Worm (Caenorhabditis elegans): ENCODE results near the gene T04C12.8.

T04C12.8 gene

DNA sequence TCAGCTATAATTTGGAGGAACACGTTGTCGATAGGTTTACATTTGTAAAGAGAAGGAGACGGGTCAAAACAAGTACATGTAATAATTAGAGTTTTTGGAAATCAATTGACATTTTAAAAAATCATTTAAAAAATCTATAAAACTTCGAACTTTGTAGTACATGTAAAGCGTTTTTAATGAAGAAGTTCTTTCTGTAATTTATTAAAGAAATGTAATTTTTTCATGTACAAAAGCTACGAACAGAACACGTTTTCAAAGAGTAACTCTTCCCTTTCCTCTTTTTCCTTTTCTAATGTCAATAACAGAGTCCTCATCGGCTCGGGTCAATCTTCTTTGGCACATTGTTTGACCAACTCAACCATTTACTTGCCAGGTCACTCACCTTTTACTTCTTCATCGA lies 25.4 kb downstream of the T04C12.8 start, which contains the start of gene C45B11.6:
Gene C45B11.6 (plus strand): TSS at position 301 of the 400 bp plus-strand sequence.
- no peak for TF ChIP-seq nhr-47 (tag; optimal IDR thresholded peaks at IDR 0.05)
- TF ChIP-seq nhr-19 (GFP tag; conservative IDR thresholded peaks at IDR 0.05) = no peak
- TF ChIP-seq nhr-12 (tag; optimal IDR thresholded peaks at IDR 0.05) = no peak
- no peak for TF ChIP-seq nhr-85 (tag)
- TF ChIP-seq ceh-63 (GFP tag; optimal IDR thresholded peaks at IDR 0.05) = no peak
- no peak for TF ChIP-seq nhr-28 (tag; optimal IDR thresholded peaks at IDR 0.05)
- no peak for TF ChIP-seq ceh-82 (tag; optimal IDR thresholded peaks at IDR 0.05)

DNA sequence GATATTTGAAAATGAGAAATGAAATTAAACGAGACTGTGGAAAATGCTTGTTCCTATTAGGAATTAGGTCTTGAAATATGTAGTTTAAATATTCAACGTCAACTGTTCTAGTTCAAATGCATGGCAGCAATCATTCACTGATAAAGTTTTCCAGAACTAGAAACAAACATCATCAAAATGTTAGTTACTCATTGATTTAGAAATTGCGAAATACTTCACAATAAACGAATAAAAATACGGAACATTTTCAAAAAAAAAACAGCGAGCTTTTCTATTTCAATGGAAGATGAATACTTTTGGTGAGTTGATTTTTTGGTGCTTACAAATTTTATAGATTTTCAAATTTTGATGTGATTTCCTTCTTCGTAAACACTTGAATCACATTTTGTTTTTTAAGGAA lies 26.6 kb downstream of the T04C12.8 start, which contains the start of gene C45B11.2:
Gene C45B11.2 (plus strand): TSS at position 173 of the 400 bp plus-strand sequence.
- TF ChIP-seq jun-1 (tag; optimal IDR thresholded peaks at IDR 0.05) (no peak), nhr-71 (tag; optimal IDR thresholded peaks at IDR 0.05) (no peak), mep-1 (tag; optimal IDR thresholded peaks at IDR 0.05) (no peak), mdl-1 (tag; optimal IDR thresholded peaks at IDR 0.05) (no peak), egl-13 (tag; optimal IDR thresholded peaks at IDR 0.05) (no peak), ceh-63 (GFP tag; optimal IDR thresholded peaks at IDR 0.05) (no peak), zip-4 (GFP tag; optimal IDR thresholded peaks at IDR 0.05) (no peak), vab-15 (tag; optimal IDR thresholded peaks at IDR 0.05) (no peak), nhr-47 (tag; optimal IDR thresholded peaks at IDR 0.05) (no peak), aha-1 (tag; optimal IDR thresholded peaks at IDR 0.05) (no peak), lsy-2 (tag; optimal IDR thresholded peaks at IDR 0.05) (no peak), lin-13 (GFP tag; optimal IDR thresholded peaks at IDR 0.05) (no peak), lir-3 (tag; optimal IDR thresholded peaks at IDR 0.05; ENCODE audit: poor library complexity) (no peak), xbp-1 (tag; optimal IDR thresholded peaks at IDR 0.05) (no peak), nhr-237 (tag; optimal IDR thresholded peaks at IDR 0.05) (no peak)

DNA sequence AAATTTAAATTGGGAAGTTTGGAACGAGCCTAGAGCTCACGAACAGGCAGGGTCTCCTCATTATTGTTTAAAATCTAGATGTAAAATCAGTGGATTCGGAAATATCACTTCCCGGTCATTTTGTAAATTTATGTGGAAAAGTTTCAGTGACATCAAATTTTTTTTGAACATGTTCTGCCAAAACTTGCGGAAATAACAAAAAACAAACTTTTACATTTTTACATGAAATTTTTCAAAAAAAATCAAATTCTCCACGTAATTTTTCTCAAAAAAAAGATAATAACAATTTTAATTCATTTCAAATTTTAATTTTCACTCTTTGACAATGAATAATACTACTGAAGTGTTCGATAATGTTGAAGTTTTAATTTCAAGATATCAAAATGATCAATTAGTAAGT lies 27.7 kb downstream of the T04C12.8 start, which contains the start of gene C45B11.5:
Gene C45B11.5 (plus strand): TSS at position 301 of the 400 bp plus-strand sequence.
- TF ChIP-seq ceh-8 (GFP tag; optimal IDR thresholded peaks at IDR 0.05) = no peak
- no peak for TF ChIP-seq fkh-8 (tag; optimal IDR thresholded peaks at IDR 0.05)
- no peak for TF ChIP-seq nhr-20 (tag; optimal IDR thresholded peaks at IDR 0.05)
- no peak for TF ChIP-seq unc-30 (tag; optimal IDR thresholded peaks at IDR 0.05)
- TF ChIP-seq ama-1 (optimal IDR thresholded peaks at IDR 0.05) = no peak
- TF ChIP-seq C04F5.9 (tag; optimal IDR thresholded peaks at IDR 0.05) = no peak
- TF ChIP-seq snu-23 (GFP tag; optimal IDR thresholded peaks at IDR 0.05) = no peak
- no peak for TF ChIP-seq grh-1 (GFP tag; IDR thresholded peaks at IDR 0.05)
- TF ChIP-seq Y116A8C.19 (tag; optimal IDR thresholded peaks at IDR 0.05; ENCODE audit: borderline replicate concordance) = no peak
- TF ChIP-seq pax-3 (tag; optimal IDR thresholded peaks at IDR 0.05) = no peak
- no peak for TF ChIP-seq tlp-1 (tag; optimal IDR thresholded peaks at IDR 0.05)
- TF ChIP-seq nhr-47 (tag; optimal IDR thresholded peaks at IDR 0.05) = no peak
- no peak for TF ChIP-seq rnt-1 (tag; optimal IDR thresholded peaks at IDR 0.05)
- no peak for TF ChIP-seq ets-5 (GFP tag; IDR thresholded peaks at IDR 0.05)
- TF ChIP-seq sox-4 (tag; optimal IDR thresholded peaks at IDR 0.05) = no peak
- TF ChIP-seq blmp-1 (tag; optimal IDR thresholded peaks at IDR 0.05) = no peak
- no peak for TF ChIP-seq unc-62 (GFP tag; optimal IDR thresholded peaks at IDR 0.05)
- no peak for TF ChIP-seq elt-3 (tag; optimal IDR thresholded peaks at IDR 0.05)
- no peak for TF ChIP-seq hlh-4 (tag; optimal IDR thresholded peaks at IDR 0.05)
- TF ChIP-seq swsn-7 (tag; optimal IDR thresholded peaks at IDR 0.05) = no peak

DNA sequence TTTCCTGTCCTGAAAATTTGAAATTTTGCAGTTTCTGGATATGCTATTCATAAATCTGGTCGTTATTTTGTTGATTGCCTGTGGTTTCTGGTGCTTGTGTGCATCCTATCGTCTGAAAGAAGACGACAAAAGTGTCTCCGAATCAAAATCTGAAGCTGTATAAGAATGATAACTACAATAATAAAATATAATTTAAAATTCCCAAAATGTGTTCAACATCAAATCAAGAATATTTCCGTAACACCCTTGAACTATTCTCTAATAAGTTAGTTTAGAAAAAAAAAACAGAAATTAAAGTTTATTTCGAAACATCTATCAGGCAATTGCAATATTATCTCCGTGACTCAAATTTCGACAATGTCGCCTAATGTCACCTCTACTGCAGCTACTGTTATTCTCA lies 28.7 kb downstream of the T04C12.8 start, which contains the start of gene C45B11.8:
Gene C45B11.8 (plus strand): TSS at position 301 of the 400 bp plus-strand sequence.
- TF ChIP-seq lsy-2 (tag; optimal IDR thresholded peaks at IDR 0.05) (no peak), alr-1 (tag; optimal IDR thresholded peaks at IDR 0.05; ENCODE audit: borderline replicate concordance) (no peak), snpc-4 (tag; optimal IDR thresholded peaks at IDR 0.05) (no peak), vab-15 (tag; optimal IDR thresholded peaks at IDR 0.05) (no peak), Y116A8C.19 (tag; optimal IDR thresholded peaks at IDR 0.05; ENCODE audit: borderline replicate concordance) (no peak), zip-4 (GFP tag; optimal IDR thresholded peaks at IDR 0.05) (no peak), aly-2 (tag; optimal IDR thresholded peaks at IDR 0.05) (no peak)

Measured in whole organism, L1 larva.